Fruit fly (Drosophila melanogaster): ENCODE results near the gene CG43965.

The CG43965 gene

dm6 chr3L:8688694-8689291 is 36.8 kb downstream of the CG43965 start:
- no peak for TF ChIP-seq pad (GFP tag; optimal IDR thresholded peaks at IDR 0.05)
- TF ChIP-seq bab1 (GFP tag; optimal IDR thresholded peaks at IDR 0.05): peak; percentile 12
- TF ChIP-seq Mnt (GFP tag; optimal IDR thresholded peaks at IDR 0.05): no peak

dm6 chr3L:8686646-8687045 is 38.9 kb downstream of the CG43965 start:
- no peak for TF ChIP-seq bab1 (GFP tag; optimal IDR thresholded peaks at IDR 0.05)
- TF ChIP-seq Hr96 (GFP tag; optimal IDR thresholded peaks at IDR 0.05): no peak
- TF ChIP-seq ovo (GFP tag; optimal IDR thresholded peaks at IDR 0.05): no peak
- no peak for TF ChIP-seq CG5204 (GFP tag; optimal IDR thresholded peaks at IDR 0.05)
- no peak for TF ChIP-seq cnc (optimal IDR thresholded peaks at IDR 0.05)
- TF ChIP-seq kay (GFP tag; ENCODE audit: borderline replicate concordance): no peak
- TF ChIP-seq CG7045 (GFP tag; optimal IDR thresholded peaks at IDR 0.05): no peak
- no peak for TF ChIP-seq CG1620 (GFP tag; optimal IDR thresholded peaks at IDR 0.05)
- TF ChIP-seq toe (GFP tag; optimal IDR thresholded peaks at IDR 0.05): no peak

dm6 chr3L:8684419-8685081 is 41.0 kb downstream of the CG43965 start:
- TF ChIP-seq ovo (GFP tag; optimal IDR thresholded peaks at IDR 0.05) (peak; percentile 65), Hr96 (GFP tag; optimal IDR thresholded peaks at IDR 0.05) (no peak), tj (GFP tag; optimal IDR thresholded peaks at IDR 0.05) (peak; percentile 67)

dm6 chr3L:8683773-8684172 is 41.8 kb downstream of the CG43965 start:
- TF ChIP-seq kay (GFP tag; ENCODE audit: borderline replicate concordance) (no peak), CG1620 (GFP tag; optimal IDR thresholded peaks at IDR 0.05) (no peak), tj (GFP tag; optimal IDR thresholded peaks at IDR 0.05) (no peak), CG33017 (tag; optimal IDR thresholded peaks at IDR 0.05) (no peak), CG7101 (tag; optimal IDR thresholded peaks at IDR 0.05) (no peak)

- peak; percentile 81 for TF ChIP-seq tj (GFP tag; optimal IDR thresholded peaks at IDR 0.05)
- TF ChIP-seq Hr96 (GFP tag; optimal IDR thresholded peaks at IDR 0.05): no peak
- TF ChIP-seq Mnt (GFP tag; optimal IDR thresholded peaks at IDR 0.05): peak; percentile 7
- TF ChIP-seq kay (GFP tag; ENCODE audit: borderline replicate concordance): peak; percentile 76
- TF ChIP-seq CG7045 (GFP tag; optimal IDR thresholded peaks at IDR 0.05): no peak
- no peak for TF ChIP-seq cnc (optimal IDR thresholded peaks at IDR 0.05)
- peak; percentile 11 for TF ChIP-seq bab1 (GFP tag; optimal IDR thresholded peaks at IDR 0.05)
- TF ChIP-seq CG33017 (tag; optimal IDR thresholded peaks at IDR 0.05): no peak
- peak; percentile 27 for TF ChIP-seq CG11617 (GFP tag; optimal IDR thresholded peaks at IDR 0.05)
- no peak for TF ChIP-seq Clk (GFP tag; optimal IDR thresholded peaks at IDR 0.05)
- TF ChIP-seq pad (GFP tag; optimal IDR thresholded peaks at IDR 0.05): no peak
- no peak for TF ChIP-seq CG1620 (GFP tag; optimal IDR thresholded peaks at IDR 0.05)
- no peak for TF ChIP-seq ovo (GFP tag; optimal IDR thresholded peaks at IDR 0.05)
- peak; percentile 38 for TF ChIP-seq CG14711 (tag; optimal IDR thresholded peaks at IDR 0.05)
- no peak for TF ChIP-seq toe (GFP tag; optimal IDR thresholded peaks at IDR 0.05)
- peak; percentile 52 for TF ChIP-seq Crg-1 (GFP tag; optimal IDR thresholded peaks at IDR 0.05)
- peak; percentile 55 for TF ChIP-seq cic (GFP tag; optimal IDR thresholded peaks at IDR 0.05)
- peak; percentile 13 for TF ChIP-seq CG7101 (tag; optimal IDR thresholded peaks at IDR 0.05)
- no peak for TF ChIP-seq CG5204 (GFP tag; optimal IDR thresholded peaks at IDR 0.05)
- TF ChIP-seq CG12768 (GFP tag; optimal IDR thresholded peaks at IDR 0.05): no peak
Measured at dm6 chr3L:8682551-8683375, 42.8 kb downstream of the CG43965 start.

dm6 chr3L:8681896-8682550 is 43.6 kb downstream of the CG43965 start:
- TF ChIP-seq pad (GFP tag; optimal IDR thresholded peaks at IDR 0.05): no peak
- no peak for TF ChIP-seq Mnt (GFP tag; optimal IDR thresholded peaks at IDR 0.05)

dm6 chr3L:8681271-8681670 is 44.3 kb downstream of the CG43965 start:
- TF ChIP-seq CG14711 (tag; optimal IDR thresholded peaks at IDR 0.05): no peak
- peak; percentile 26 for TF ChIP-seq tj (GFP tag; optimal IDR thresholded peaks at IDR 0.05)
- TF ChIP-seq bab1 (GFP tag; optimal IDR thresholded peaks at IDR 0.05): peak; percentile 43
